Fruit fly (Drosophila melanogaster) Kc167 (cell line): ENCODE results near the gene CAH7.

Experiments
- h ChIP-seq: fragments of >200 bp; optimal IDR thresholded peaks from 3 replicates; lab custom pipeline; 2018; ENCODE audit warnings: missing external identifiers
- ttk ChIP-seq: sonication (Bioruptor generic); optimal IDR thresholded peaks from 2 replicates; lab custom pipeline; 2017; ENCODE audit warnings: missing external identifiers

DNA sequence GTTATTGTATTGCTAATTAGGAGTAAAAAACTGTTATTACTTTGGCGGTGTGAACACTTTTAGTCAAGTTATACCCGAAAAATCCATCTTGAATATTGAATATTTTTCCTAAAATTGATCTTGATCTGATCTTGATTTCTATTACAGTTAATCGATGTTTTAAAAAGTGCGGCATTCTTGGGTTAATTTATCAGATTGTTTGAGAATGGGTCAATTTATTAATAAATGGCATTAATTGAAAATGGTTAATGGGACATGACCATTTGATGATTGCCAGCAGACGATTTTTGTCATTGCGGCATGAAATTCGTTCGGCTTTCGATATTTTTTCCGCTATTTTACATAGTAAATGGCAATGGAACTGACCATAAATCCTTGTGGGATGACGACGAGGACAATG, 48.3 kb upstream of the CAH7 start, which contains the start of gene CG33631:
- no peak for TF ChIP-seq h
- TF ChIP-seq ttk (lab: Kevin White, UChicago), result no peak
